Fruit fly (Drosophila melanogaster): Measurements from ENCODE around the gene RpL9.
A peak's percentile ranks its signal among the peaks of the same experiment; 100 is the strongest.

The RpL9 gene

DNA sequence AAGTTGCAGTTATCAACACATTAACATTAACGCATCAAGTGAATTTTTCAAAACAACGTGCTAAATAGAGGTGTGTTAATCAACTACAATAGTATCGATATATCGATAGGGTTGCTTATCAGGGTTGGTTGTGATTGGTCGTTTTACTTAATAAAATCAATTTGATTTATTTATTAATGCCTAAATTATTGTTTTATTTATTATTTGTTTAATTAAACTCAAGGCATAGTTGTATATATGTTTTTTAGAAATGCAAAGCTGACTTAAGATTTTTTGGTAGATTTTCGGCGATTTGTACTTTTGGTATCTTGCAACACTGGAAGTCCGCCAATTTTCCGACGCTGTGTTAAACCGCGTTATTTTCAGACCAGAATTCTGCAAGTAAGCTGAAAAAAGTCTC is 7.0 kb upstream of the RpL9 start, which contains the start of the genes Art8 and dUTPase (continued):
- peak; percentile 47; the same call in 1 of the 2 replicates for TF ChIP-seq CG31224 (GFP tag; IDR thresholded peaks at IDR 0.05)
- TF ChIP-seq CG17385 (GFP tag; optimal IDR thresholded peaks at IDR 0.05) = peak; percentile 65
- peak; percentile 78 for TF ChIP-seq CG11504 (tag; optimal IDR thresholded peaks at IDR 0.05)
- TF ChIP-seq sim (GFP tag; IDR thresholded peaks at IDR 0.05) = no peak
- TF ChIP-seq CG4282 (GFP tag; optimal IDR thresholded peaks at IDR 0.05) = no peak
- peak; percentile 83 for TF ChIP-seq HLH4C (GFP tag; IDR thresholded peaks at IDR 0.05; ENCODE audit: partially characterized antibody)
- TF ChIP-seq CG9797 (GFP tag; optimal IDR thresholded peaks at IDR 0.05) = peak; percentile 74
- TF ChIP-seq CG32767 (GFP tag; IDR thresholded peaks at IDR 0.05) = 0 out of 2 replicates have a peak, but pooled peaks have one; percentile 37
- TF ChIP-seq Blimp-1 (GFP tag; optimal IDR thresholded peaks at IDR 0.05) = no peak
- TF ChIP-seq otp (GFP tag; IDR thresholded peaks at IDR 0.05) = peak; percentile 35; the same call in 1 of the 3 replicates
- TF ChIP-seq lola (GFP tag; optimal IDR thresholded peaks at IDR 0.05) = peak in 1 of 3 experiments; percentile 78
- TF ChIP-seq CG10321 (GFP tag; IDR thresholded peaks at IDR 0.05) = 0 out of 2 replicates have a peak, but pooled peaks have one; percentile 22
- peak; percentile 45 for TF ChIP-seq al (GFP tag; IDR thresholded peaks at IDR 0.05)
- TF ChIP-seq stwl (tag; optimal IDR thresholded peaks at IDR 0.05) = peak; percentile 86
- peak; percentile 76 for TF ChIP-seq az2 (GFP tag; optimal IDR thresholded peaks at IDR 0.05)
- peak; percentile 81 for TF ChIP-seq CG3281 (GFP tag; optimal IDR thresholded peaks at IDR 0.05)
- peak; percentile 90 for TF ChIP-seq Scr (GFP tag; IDR thresholded peaks at IDR 0.05; ENCODE audit: partially characterized antibody)
- peak; percentile 86 for TF ChIP-seq MBD-R2 (GFP tag; IDR thresholded peaks at IDR 0.05)
- peak; percentile 22 for TF ChIP-seq tup (GFP tag; optimal IDR thresholded peaks at IDR 0.05)
- TF ChIP-seq CG17912 (GFP tag; optimal IDR thresholded peaks at IDR 0.05) = no peak
- TF ChIP-seq Hand (GFP tag; optimal IDR thresholded peaks at IDR 0.05) = no peak
- TF ChIP-seq Adf1 (GFP tag; IDR thresholded peaks at IDR 0.05) = peak; percentile 23
- TF ChIP-seq jumu (GFP tag; optimal IDR thresholded peaks at IDR 0.05) = no peak
- TF ChIP-seq CG7928 (GFP tag; optimal IDR thresholded peaks at IDR 0.05) = peak; percentile 89
- TF ChIP-seq CG11398 (GFP tag; optimal IDR thresholded peaks at IDR 0.05) = no peak
- peak; percentile 26 for TF ChIP-seq grn (GFP tag; optimal IDR thresholded peaks at IDR 0.05)
- peak; percentile 85 for TF ChIP-seq CG16813 (GFP tag; IDR thresholded peaks at IDR 0.05; ENCODE audit: partially characterized antibody)
- no peak for TF ChIP-seq ro (GFP tag; IDR thresholded peaks at IDR 0.05)
- TF ChIP-seq bowl (GFP tag; IDR thresholded peaks at IDR 0.05) = no peak
- TF ChIP-seq ken (GFP tag; IDR thresholded peaks at IDR 0.05) = peak; percentile 62; the same call in 1 of the 3 replicates
- no peak for TF ChIP-seq crol (GFP tag; IDR thresholded peaks at IDR 0.05)
- TF ChIP-seq CG8359 (GFP tag; optimal IDR thresholded peaks at IDR 0.05; ENCODE audit: borderline replicate concordance) = no peak
- peak; percentile 35; the same call in 1 of the 3 replicates for TF ChIP-seq H15 (GFP tag; IDR thresholded peaks at IDR 0.05)
- peak; percentile 96 for TF ChIP-seq Dll (GFP tag; IDR thresholded peaks at IDR 0.05; ENCODE audit: partially characterized antibody)
- TF ChIP-seq ato (GFP tag; IDR thresholded peaks at IDR 0.05; ENCODE audit: partially characterized antibody) = peak; percentile 23; the same call in 1 of the 2 replicates
- TF ChIP-seq Hmx (GFP tag; optimal IDR thresholded peaks at IDR 0.05) = no peak
- TF ChIP-seq Eip74EF (GFP tag; optimal IDR thresholded peaks at IDR 0.05) = peak in 1 of 2 experiments; percentile 34
- peak; percentile 66 for TF ChIP-seq CG15601 (tag; optimal IDR thresholded peaks at IDR 0.05)
- TF ChIP-seq Dip2 (GFP tag; IDR thresholded peaks at IDR 0.05) = no peak
- peak; percentile 66 for TF ChIP-seq CG7839 (tag; optimal IDR thresholded peaks at IDR 0.05)
- peak; percentile 47 for TF ChIP-seq CrebB (tag; optimal IDR thresholded peaks at IDR 0.05)
- no peak for TF ChIP-seq btn (GFP tag; optimal IDR thresholded peaks at IDR 0.05)
- peak; percentile 87 for TF ChIP-seq amos (GFP tag; IDR thresholded peaks at IDR 0.05; ENCODE audit: partially characterized antibody)
- TF ChIP-seq Doc3 (GFP tag; IDR thresholded peaks at IDR 0.05; ENCODE audit: partially characterized antibody) = peak; percentile 88
- peak; percentile 61 for TF ChIP-seq CG15269 (tag; optimal IDR thresholded peaks at IDR 0.05)
- TF ChIP-seq CG18476 (GFP tag; optimal IDR thresholded peaks at IDR 0.05) = peak; percentile 51
- TF ChIP-seq CG15479 (GFP tag; optimal IDR thresholded peaks at IDR 0.05) = no peak
- TF ChIP-seq gem (tag; optimal IDR thresholded peaks at IDR 0.05) = peak; percentile 86
- peak; percentile 42 for TF ChIP-seq tgo (GFP tag; IDR thresholded peaks at IDR 0.05)

All from whole organism, embryonic.